Worm (Caenorhabditis elegans): Measurements from ENCODE around the gene str-96.

DNA sequence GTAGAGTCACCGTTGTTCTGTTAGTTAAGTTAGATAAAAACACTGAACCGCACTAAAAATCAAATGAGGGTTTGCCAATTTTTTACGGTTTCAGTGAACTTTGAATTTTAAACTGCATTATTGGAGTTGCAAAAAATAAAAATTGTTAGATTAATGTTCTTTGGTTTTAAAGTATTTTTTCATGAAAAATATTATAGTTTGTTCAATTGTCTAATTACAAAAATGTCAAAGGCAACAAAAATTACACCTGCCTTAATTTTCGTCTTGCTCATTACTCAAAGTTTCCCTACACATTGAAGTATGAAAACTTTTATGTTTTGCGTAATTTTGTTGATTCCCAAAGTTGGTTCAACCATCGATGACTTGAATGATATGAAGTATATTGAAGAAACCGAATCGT is 17.0 kb upstream of the str-96 start, which contains the start of gene irld-62:
- no peak for TF ChIP-seq let-607 (tag; optimal IDR thresholded peaks at IDR 0.05)
- TF ChIP-seq ama-1 (optimal IDR thresholded peaks at IDR 0.05): no peak
- TF ChIP-seq ama-1 (GFP tag; optimal IDR thresholded peaks at IDR 0.05): no peak
- no peak for TF ChIP-seq unc-62 (GFP tag; optimal IDR thresholded peaks at IDR 0.05)
- no peak for TF ChIP-seq K12H6.12 (tag; optimal IDR thresholded peaks at IDR 0.05)

Data from whole organism, young adult.